Worm (Caenorhabditis elegans): ENCODE measurements around the gene srh-172.

The srh-172 gene

DNA sequence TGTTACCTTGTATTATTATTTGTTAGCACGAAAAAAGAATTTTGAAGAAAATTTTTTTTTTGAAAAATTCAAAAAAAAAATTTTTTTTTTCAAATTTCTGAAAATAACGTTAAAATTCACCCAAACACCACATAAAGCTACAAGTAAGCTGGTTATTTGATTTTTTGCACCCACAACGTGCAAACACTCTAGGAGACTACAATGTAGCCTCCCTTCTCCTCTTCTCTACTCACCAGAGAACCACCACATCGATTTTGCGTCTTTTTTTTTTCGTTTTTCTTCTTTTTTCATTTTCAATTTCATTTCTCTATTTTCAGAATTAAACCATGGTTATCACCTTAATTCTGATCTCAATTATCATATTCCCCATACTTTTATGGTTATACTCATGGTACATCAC, 3.7 kb upstream of the srh-172 start, which contains the start of gene abhd-3.1:
Gene abhd-3.1, plus strand, starts transcription at position 318 of the 400 bp plus-strand sequence.
- TF ChIP-seq ztf-11 (tag; optimal IDR thresholded peaks at IDR 0.05) (no peak), nhr-12 (tag; optimal IDR thresholded peaks at IDR 0.05) (no peak), pha-4 (tag; optimal IDR thresholded peaks at IDR 0.05) (no peak), cnd-1 (tag; optimal IDR thresholded peaks at IDR 0.05) (no peak), nhr-2 (tag; optimal IDR thresholded peaks at IDR 0.05) (no peak), ces-1 (GFP tag; optimal IDR thresholded peaks at IDR 0.05) (peak; percentile 0)

ce11 chrV:19961971-19962370, 3.1 kb downstream of the srh-172 start:
- no peak for TF ChIP-seq ham-2 (GFP tag; optimal IDR thresholded peaks at IDR 0.05)
- TF ChIP-seq ces-1 (GFP tag; optimal IDR thresholded peaks at IDR 0.05), result peak; percentile 44

ce11 chrV:19965626-19966025, 6.8 kb downstream of the srh-172 start, which contains the start of gene srh-171:
TSS of gene srh-171 (plus strand) at chrV:19965700.
- TF ChIP-seq ceh-39 (tag; optimal IDR thresholded peaks at IDR 0.05) (no peak), blmp-1 (tag; optimal IDR thresholded peaks at IDR 0.05) (no peak), snpc-4 (tag; optimal IDR thresholded peaks at IDR 0.05) (no peak), drap-1 (GFP tag; optimal IDR thresholded peaks at IDR 0.05) (peak; percentile 20), lin-32 (GFP tag; optimal IDR thresholded peaks at IDR 0.05) (no peak), ceh-83 (GFP tag; optimal IDR thresholded peaks at IDR 0.05) (peak; percentile 19), mab-5 (tag; optimal IDR thresholded peaks at IDR 0.05) (no peak)

DNA sequence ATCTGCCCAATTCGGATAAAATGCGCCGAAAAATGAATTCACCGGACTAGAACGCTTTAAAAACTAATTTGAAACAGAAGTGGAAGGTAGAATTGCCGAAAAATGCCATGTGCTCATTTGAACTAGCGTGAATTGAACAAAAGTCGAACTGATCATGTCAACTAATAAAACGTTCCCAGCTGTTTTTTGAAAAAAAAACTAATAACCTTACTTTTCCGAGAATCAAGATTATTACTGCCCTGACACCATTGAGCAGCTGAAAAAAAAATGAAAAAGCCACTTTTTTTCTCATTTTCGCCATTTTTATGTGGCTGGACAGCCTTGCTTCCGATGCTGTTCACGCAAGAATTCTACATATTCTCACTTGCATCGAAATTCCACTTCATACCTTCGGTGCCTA, 14.1 kb downstream of the srh-172 start, which contains the start of gene srh-173:
Gene srh-173, plus strand, starts transcription at position 301 of the 400 bp plus-strand sequence.
- TF ChIP-seq ces-1 (GFP tag; optimal IDR thresholded peaks at IDR 0.05), result no peak
- TF ChIP-seq ceh-43 (GFP tag; optimal IDR thresholded peaks at IDR 0.05), result no peak
- TF ChIP-seq pha-4 (tag; optimal IDR thresholded peaks at IDR 0.05), result no peak
- TF ChIP-seq ztf-11 (tag; optimal IDR thresholded peaks at IDR 0.05), result no peak
- TF ChIP-seq unc-120 (tag; optimal IDR thresholded peaks at IDR 0.05; ENCODE audit: poor library complexity, severe bottlenecking), result no peak
- TF ChIP-seq nhr-2 (tag; optimal IDR thresholded peaks at IDR 0.05), result no peak
- TF ChIP-seq lin-13 (tag; optimal IDR thresholded peaks at IDR 0.05), result no peak
- no peak for TF ChIP-seq nhr-237 (tag; optimal IDR thresholded peaks at IDR 0.05)
- TF ChIP-seq ceh-83 (GFP tag; optimal IDR thresholded peaks at IDR 0.05), result no peak
- TF ChIP-seq tbx-8 (GFP tag; optimal IDR thresholded peaks at IDR 0.05), result no peak
- no peak for TF ChIP-seq cnd-1 (tag; optimal IDR thresholded peaks at IDR 0.05)

DNA sequence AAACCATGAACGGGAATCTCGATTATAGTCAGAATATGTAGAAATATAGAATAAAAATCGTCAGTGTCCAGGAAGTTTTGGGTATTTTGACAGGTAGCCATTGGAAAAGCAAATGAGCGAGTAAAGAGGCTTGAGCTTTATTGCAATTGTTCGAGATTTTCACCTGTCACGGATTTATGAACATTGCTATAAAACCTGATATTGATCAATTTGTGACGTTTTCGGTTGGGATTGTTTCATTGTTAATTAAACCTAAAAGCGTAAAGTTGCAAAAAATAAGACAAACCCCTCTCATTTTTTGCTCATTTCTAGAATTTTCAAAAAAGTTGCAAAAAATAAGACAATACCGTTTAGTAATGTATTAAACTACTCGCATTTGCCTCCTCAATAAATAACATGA, 19.4 kb downstream of the srh-172 start, which contains the start of gene srh-183:
Gene srh-183, minus strand, starts transcription at position 101 of the 400 bp plus-strand sequence.
- TF ChIP-seq flh-1 (GFP tag; optimal IDR thresholded peaks at IDR 0.05), result no peak
- TF ChIP-seq lsy-2 (tag; optimal IDR thresholded peaks at IDR 0.05), result no peak
- TF ChIP-seq hlh-1 (tag; optimal IDR thresholded peaks at IDR 0.05), result no peak

ce11 chrV:19981832-19982462, 23.1 kb downstream of the srh-172 start, which contains the start of gene Y60A3A.24:
TSS of gene Y60A3A.24 (minus strand) at chrV:19981882.
- no peak for TF ChIP-seq hlh-1 (tag; optimal IDR thresholded peaks at IDR 0.05)
- no peak for TF ChIP-seq nhr-76 (tag; optimal IDR thresholded peaks at IDR 0.05)
- TF ChIP-seq pha-4 (tag; optimal IDR thresholded peaks at IDR 0.05), result no peak
- TF ChIP-seq mls-2 (tag; optimal IDR thresholded peaks at IDR 0.05), result no peak
- TF ChIP-seq snpc-4 (tag; optimal IDR thresholded peaks at IDR 0.05), result no peak
- no peak for TF ChIP-seq nhr-28 (tag; optimal IDR thresholded peaks at IDR 0.05)
- no peak for TF ChIP-seq elt-3 (tag; optimal IDR thresholded peaks at IDR 0.05)
- TF ChIP-seq ces-1 (GFP tag; optimal IDR thresholded peaks at IDR 0.05), result no peak
- TF ChIP-seq unc-120 (tag; optimal IDR thresholded peaks at IDR 0.05; ENCODE audit: poor library complexity, severe bottlenecking), result no peak

- TF ChIP-seq blmp-1 (tag; optimal IDR thresholded peaks at IDR 0.05), result no peak
Measured at ce11 chrV:19986213-19986612, 27.4 kb downstream of the srh-172 start, which contains the start of gene clec-260. TSS of gene clec-260 (minus strand) at chrV:19986313.

Data from whole organism, mixed stage, embryonic.